Fruit fly (Drosophila melanogaster): ENCODE results near the gene CG2931.
A peak's percentile ranks its signal among the peaks of the same experiment; 100 is the strongest.

Gene CG2931

dm6 chr3R:5571437-5571750, 3.0 kb upstream of the CG2931 start:
- TF ChIP-seq CG34367 (tag; optimal IDR thresholded peaks at IDR 0.05) (no peak), CG12605 (GFP tag; IDR thresholded peaks at IDR 0.05) (0 out of 2 replicates have a peak, but pooled peaks have one; percentile 1), CG4496 (GFP tag; IDR thresholded peaks at IDR 0.05) (no peak), CG9948 (tag; optimal IDR thresholded peaks at IDR 0.05) (no peak), fd96Ca (GFP tag; IDR thresholded peaks at IDR 0.05) (0 out of 3 replicates have a peak, but pooled peaks have one; percentile 39), CG17806 (tag; optimal IDR thresholded peaks at IDR 0.05) (no peak), CG8159 (tag; optimal IDR thresholded peaks at IDR 0.05) (no peak), CG8301 (tag; optimal IDR thresholded peaks at IDR 0.05) (no peak), Snoo (tag; optimal IDR thresholded peaks at IDR 0.05) (no peak), Pif1A (GFP tag; optimal IDR thresholded peaks at IDR 0.05) (no peak)

- TF ChIP-seq rn (GFP tag; IDR thresholded peaks at IDR 0.05) (no peak), CG8301 (tag; optimal IDR thresholded peaks at IDR 0.05) (peak; percentile 32), CG32121 (GFP tag; IDR thresholded peaks at IDR 0.05) (0 out of 2 replicates have a peak, but pooled peaks have one; percentile 21), CG14655 (GFP tag; optimal IDR thresholded peaks at IDR 0.05) (no peak), Ets98B (GFP tag; IDR thresholded peaks at IDR 0.05) (no peak; the same call in 1 of the 2 replicates), CG9948 (tag; optimal IDR thresholded peaks at IDR 0.05) (no peak), CG13204 (GFP tag; optimal IDR thresholded peaks at IDR 0.05) (no peak), fd96Ca (GFP tag; IDR thresholded peaks at IDR 0.05) (no peak), CG12605 (GFP tag; IDR thresholded peaks at IDR 0.05) (peak; percentile 29; the same call in 1 of the 2 replicates)
These were observed 2.4 kb upstream of the CG2931 start, which contains the start of gene CRMP for dm6 chr3R:5570635-5571436. Gene CRMP, plus strand, starts transcription at chr3R:5571108.

- TF ChIP-seq CG15710 (tag; optimal IDR thresholded peaks at IDR 0.05) (no peak), CG8301 (tag; optimal IDR thresholded peaks at IDR 0.05) (no peak), CG8159 (tag; optimal IDR thresholded peaks at IDR 0.05) (no peak), rn (GFP tag; IDR thresholded peaks at IDR 0.05) (peak; percentile 73), fd96Ca (GFP tag; IDR thresholded peaks at IDR 0.05) (peak; percentile 90), CG34367 (tag; optimal IDR thresholded peaks at IDR 0.05) (no peak), Snoo (tag; optimal IDR thresholded peaks at IDR 0.05) (peak; percentile 5), CG32121 (GFP tag; IDR thresholded peaks at IDR 0.05) (peak; percentile 87), gl (tag; optimal IDR thresholded peaks at IDR 0.05) (no peak), EcR (GFP tag; optimal IDR thresholded peaks at IDR 0.05) (no peak), CG12605 (GFP tag; IDR thresholded peaks at IDR 0.05) (peak; percentile 72), CG17806 (tag; optimal IDR thresholded peaks at IDR 0.05) (peak; percentile 45), Pif1B (GFP tag; optimal IDR thresholded peaks at IDR 0.05) (no peak), CG4496 (GFP tag; IDR thresholded peaks at IDR 0.05) (peak; percentile 94), CG9948 (tag; optimal IDR thresholded peaks at IDR 0.05) (no peak), Ets98B (GFP tag; IDR thresholded peaks at IDR 0.05) (peak; percentile 91), Pif1A (GFP tag; optimal IDR thresholded peaks at IDR 0.05) (no peak)
These were observed 2.8 kb downstream of the CG2931 start for dm6 chr3R:5565623-5566022.

dm6 chr3R:5564775-5565190, 3.6 kb downstream of the CG2931 start, which contains the start of the genes CG14671 and CG12746:
Gene CG14671, minus strand, starts transcription at chr3R:5564815.
Gene CG12746, plus strand, starts transcription at chr3R:5564865.
- TF ChIP-seq Pif1B (GFP tag; optimal IDR thresholded peaks at IDR 0.05): no peak
- no peak for TF ChIP-seq Pif1A (GFP tag; optimal IDR thresholded peaks at IDR 0.05)
- TF ChIP-seq CG8159 (tag; optimal IDR thresholded peaks at IDR 0.05): no peak
- no peak for TF ChIP-seq CG13204 (GFP tag; optimal IDR thresholded peaks at IDR 0.05)
- TF ChIP-seq Snoo (tag; optimal IDR thresholded peaks at IDR 0.05): no peak

- TF ChIP-seq Pif1A (GFP tag; optimal IDR thresholded peaks at IDR 0.05): no peak
These were observed 5.0 kb downstream of the CG2931 start, which contains the start of gene Pi4KIIalpha for dm6 chr3R:5563420-5563819. Gene Pi4KIIalpha, minus strand, starts transcription at chr3R:5563652.

- no peak for TF ChIP-seq CG8159 (tag; optimal IDR thresholded peaks at IDR 0.05)
- no peak for TF ChIP-seq EcR (GFP tag; optimal IDR thresholded peaks at IDR 0.05)
- no peak for TF ChIP-seq CG10348 (GFP tag; IDR thresholded peaks at IDR 0.05)
- TF ChIP-seq Snoo (tag; optimal IDR thresholded peaks at IDR 0.05): no peak
- no peak for TF ChIP-seq Ets98B (GFP tag; IDR thresholded peaks at IDR 0.05)
- TF ChIP-seq CG32121 (GFP tag; IDR thresholded peaks at IDR 0.05): no peak
- no peak for TF ChIP-seq CG4496 (GFP tag; IDR thresholded peaks at IDR 0.05)
- TF ChIP-seq rn (GFP tag; IDR thresholded peaks at IDR 0.05): no peak
- no peak for TF ChIP-seq CG8301 (tag; optimal IDR thresholded peaks at IDR 0.05)
- no peak for TF ChIP-seq CG14655 (GFP tag; optimal IDR thresholded peaks at IDR 0.05)
- no peak for TF ChIP-seq fd96Ca (GFP tag; IDR thresholded peaks at IDR 0.05)
- TF ChIP-seq CG12605 (GFP tag; IDR thresholded peaks at IDR 0.05): no peak
- TF ChIP-seq CG13204 (GFP tag; optimal IDR thresholded peaks at IDR 0.05): no peak
- no peak for TF ChIP-seq CG17806 (tag; optimal IDR thresholded peaks at IDR 0.05)
- TF ChIP-seq gl (tag; optimal IDR thresholded peaks at IDR 0.05): no peak
- TF ChIP-seq CG15710 (tag; optimal IDR thresholded peaks at IDR 0.05): no peak
These were observed 5.5 kb downstream of the CG2931 start for dm6 chr3R:5562956-5563355.

- TF ChIP-seq Snoo (tag; optimal IDR thresholded peaks at IDR 0.05) (no peak), CG13204 (GFP tag; optimal IDR thresholded peaks at IDR 0.05) (no peak), CG4496 (GFP tag; IDR thresholded peaks at IDR 0.05) (0 out of 3 replicates have a peak, but pooled peaks have one; percentile 21)
These were observed 13.6 kb downstream of the CG2931 start, which contains the start of gene Snm1 for dm6 chr3R:5554852-5555251. Gene Snm1, plus strand, starts transcription at chr3R:5555084.
